Worm (Caenorhabditis elegans): ENCODE measurements around the gene srx-42.

srx-42 gene

ce11 chrV:13907557-13908104 is 13.2 kb upstream of the srx-42 start:
- TF ChIP-seq T22C8.4 (GFP tag; IDR thresholded peaks at IDR 0.05): no peak
- TF ChIP-seq ref-1 (GFP tag; conservative IDR thresholded peaks at IDR 0.05): no peak
- no peak for TF ChIP-seq med-1 (GFP tag; optimal IDR thresholded peaks at IDR 0.05; ENCODE audit: insufficient read depth)
- no peak for TF ChIP-seq klf-2 (GFP tag; conservative IDR thresholded peaks at IDR 0.05)

- TF ChIP-seq ztf-29 (GFP tag; IDR thresholded peaks at IDR 0.05) (no peak), ztf-23 (GFP tag; IDR thresholded peaks at IDR 0.05) (no peak), tab-1 (GFP tag; IDR thresholded peaks at IDR 0.05) (no peak), T22C8.4 (GFP tag; IDR thresholded peaks at IDR 0.05) (no peak), flt-1 (GFP tag; IDR thresholded peaks at IDR 0.05) (no peak), ref-1 (GFP tag; conservative IDR thresholded peaks at IDR 0.05) (no peak)
Observed at ce11 chrV:13908120-13908915, 12.5 kb upstream of the srx-42 start.

- TF ChIP-seq med-1 (GFP tag; optimal IDR thresholded peaks at IDR 0.05; ENCODE audit: insufficient read depth) (no peak), klf-2 (GFP tag; conservative IDR thresholded peaks at IDR 0.05) (no peak), ref-1 (GFP tag; conservative IDR thresholded peaks at IDR 0.05) (no peak), ztf-23 (GFP tag; IDR thresholded peaks at IDR 0.05) (no peak), ztf-29 (GFP tag; IDR thresholded peaks at IDR 0.05) (no peak), tab-1 (GFP tag; IDR thresholded peaks at IDR 0.05) (no peak), T22C8.4 (GFP tag; IDR thresholded peaks at IDR 0.05) (no peak), cog-1 (tag; optimal IDR thresholded peaks at IDR 0.05) (no peak), flt-1 (GFP tag; IDR thresholded peaks at IDR 0.05) (no peak)
Observed at ce11 chrV:13908916-13909176, 12.0 kb upstream of the srx-42 start, which contains the start of gene C06B3.6. Gene C06B3.6 (minus strand): TSS chrV:13908967.

- no peak for TF ChIP-seq cog-1 (tag; optimal IDR thresholded peaks at IDR 0.05)
- TF ChIP-seq ref-1 (GFP tag; conservative IDR thresholded peaks at IDR 0.05): no peak
- TF ChIP-seq med-1 (GFP tag; optimal IDR thresholded peaks at IDR 0.05; ENCODE audit: insufficient read depth): no peak
- TF ChIP-seq T22C8.4 (GFP tag; IDR thresholded peaks at IDR 0.05): no peak
- TF ChIP-seq klf-2 (GFP tag; conservative IDR thresholded peaks at IDR 0.05): no peak
- TF ChIP-seq ztf-23 (GFP tag; IDR thresholded peaks at IDR 0.05): no peak
- no peak for TF ChIP-seq flt-1 (GFP tag; IDR thresholded peaks at IDR 0.05)
- no peak for TF ChIP-seq tab-1 (GFP tag; IDR thresholded peaks at IDR 0.05)
- TF ChIP-seq ztf-29 (GFP tag; IDR thresholded peaks at IDR 0.05): no peak
Observed at ce11 chrV:13909400-13909799, 11.4 kb upstream of the srx-42 start, which contains the start of gene C06B3.7. Gene C06B3.7 (plus strand): TSS chrV:13909686.

ce11 chrV:13915390-13915789 is 5.4 kb upstream of the srx-42 start, which contains the start of gene gcy-32:
Gene gcy-32 (minus strand): TSS chrV:13915490.
- no peak for TF ChIP-seq ref-1 (GFP tag; conservative IDR thresholded peaks at IDR 0.05)
- TF ChIP-seq T22C8.4 (GFP tag; IDR thresholded peaks at IDR 0.05): no peak
- no peak for TF ChIP-seq ztf-23 (GFP tag; IDR thresholded peaks at IDR 0.05)
- TF ChIP-seq ztf-29 (GFP tag; IDR thresholded peaks at IDR 0.05): no peak
- TF ChIP-seq tab-1 (GFP tag; IDR thresholded peaks at IDR 0.05): no peak
- no peak for TF ChIP-seq cog-1 (tag; optimal IDR thresholded peaks at IDR 0.05)
- TF ChIP-seq flt-1 (GFP tag; IDR thresholded peaks at IDR 0.05): no peak
- TF ChIP-seq med-1 (GFP tag; optimal IDR thresholded peaks at IDR 0.05; ENCODE audit: insufficient read depth): no peak
- no peak for TF ChIP-seq klf-2 (GFP tag; conservative IDR thresholded peaks at IDR 0.05)

DNA sequence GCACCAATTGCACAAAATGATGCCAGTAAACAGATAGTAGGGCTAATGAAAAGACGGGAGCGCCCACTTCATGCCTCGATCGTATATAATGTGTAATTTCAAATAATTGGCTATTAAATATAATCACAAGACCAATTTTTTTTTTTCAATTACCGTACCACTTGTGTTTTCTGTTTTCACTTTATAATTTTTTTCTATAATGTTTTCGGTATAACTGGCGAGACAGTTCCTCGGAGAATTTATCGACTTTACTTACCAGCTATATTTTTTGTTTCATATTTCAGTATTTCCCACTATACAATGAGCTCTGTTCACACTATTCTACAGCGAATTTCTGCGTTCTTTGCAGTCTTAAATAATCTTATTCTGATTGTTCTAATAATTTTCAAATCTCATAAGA is 4.6 kb upstream of the srx-42 start, which contains the start of gene str-252:
Gene str-252, plus strand, starts transcription at position 301 of the 400 bp plus-strand sequence.
- TF ChIP-seq med-1 (GFP tag; optimal IDR thresholded peaks at IDR 0.05; ENCODE audit: insufficient read depth) (no peak), flt-1 (GFP tag; IDR thresholded peaks at IDR 0.05) (no peak), tab-1 (GFP tag; IDR thresholded peaks at IDR 0.05) (no peak), cog-1 (tag; optimal IDR thresholded peaks at IDR 0.05) (no peak), ref-1 (GFP tag; conservative IDR thresholded peaks at IDR 0.05) (no peak), ztf-29 (GFP tag; IDR thresholded peaks at IDR 0.05) (no peak), klf-2 (GFP tag; conservative IDR thresholded peaks at IDR 0.05) (no peak), ztf-23 (GFP tag; IDR thresholded peaks at IDR 0.05) (no peak)

DNA sequence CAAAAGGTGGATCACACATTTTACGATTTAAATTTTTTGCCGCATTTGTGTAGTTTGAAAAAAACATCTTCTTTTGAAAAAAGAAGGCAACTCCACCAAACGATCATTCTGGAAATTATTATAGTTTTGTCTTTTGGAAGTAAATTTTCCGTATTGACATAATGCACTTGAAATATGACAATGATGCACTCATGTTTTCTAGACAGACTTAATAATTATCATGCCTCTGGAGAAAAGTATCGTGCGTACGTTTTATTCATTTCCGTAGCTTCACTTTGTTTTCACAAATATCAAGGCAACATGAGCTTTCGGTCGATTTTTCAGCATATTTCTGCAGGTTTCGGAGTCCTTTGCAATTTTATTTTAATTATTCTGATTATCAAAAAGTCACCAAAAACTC is 2.5 kb upstream of the srx-42 start, which contains the start of gene str-250:
Gene str-250, plus strand, starts transcription at position 301 of the 400 bp plus-strand sequence.
- TF ChIP-seq flt-1 (GFP tag; IDR thresholded peaks at IDR 0.05) (no peak), klf-2 (GFP tag; conservative IDR thresholded peaks at IDR 0.05) (no peak)

DNA sequence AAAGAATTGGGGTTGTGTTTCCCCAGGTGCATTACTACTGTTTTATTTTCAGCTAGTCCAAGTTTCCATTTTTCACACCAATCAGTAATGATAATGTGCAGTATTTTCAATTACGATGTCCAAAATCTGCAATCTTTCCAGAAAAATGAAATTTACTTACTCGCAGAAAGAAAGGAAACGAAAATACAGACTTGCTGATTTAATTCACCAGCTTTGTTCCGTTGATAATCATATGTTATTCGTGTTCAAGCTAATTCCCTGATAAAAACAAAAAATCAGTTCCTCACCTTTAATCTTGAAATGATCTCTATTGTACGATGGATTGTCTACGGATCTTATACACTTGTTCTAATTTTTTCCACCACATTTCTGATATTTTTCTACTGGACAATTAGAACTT is 3.0 kb downstream of the srx-42 start, which contains the start of gene srxa-11:
Gene srxa-11, plus strand, starts transcription at position 301 of the 400 bp plus-strand sequence.
- TF ChIP-seq tab-1 (GFP tag; IDR thresholded peaks at IDR 0.05): no peak
- no peak for TF ChIP-seq ztf-23 (GFP tag; IDR thresholded peaks at IDR 0.05)
- no peak for TF ChIP-seq cog-1 (tag; optimal IDR thresholded peaks at IDR 0.05)

- TF ChIP-seq ztf-23 (GFP tag; IDR thresholded peaks at IDR 0.05): no peak
- TF ChIP-seq tab-1 (GFP tag; IDR thresholded peaks at IDR 0.05): no peak
- no peak for TF ChIP-seq flt-1 (GFP tag; IDR thresholded peaks at IDR 0.05)
- no peak for TF ChIP-seq ztf-29 (GFP tag; IDR thresholded peaks at IDR 0.05)
- TF ChIP-seq klf-2 (GFP tag; conservative IDR thresholded peaks at IDR 0.05): no peak
Observed at ce11 chrV:13926398-13926797, 5.6 kb downstream of the srx-42 start, which contains the start of gene srxa-12. Gene srxa-12 (plus strand): TSS chrV:13926698.

DNA sequence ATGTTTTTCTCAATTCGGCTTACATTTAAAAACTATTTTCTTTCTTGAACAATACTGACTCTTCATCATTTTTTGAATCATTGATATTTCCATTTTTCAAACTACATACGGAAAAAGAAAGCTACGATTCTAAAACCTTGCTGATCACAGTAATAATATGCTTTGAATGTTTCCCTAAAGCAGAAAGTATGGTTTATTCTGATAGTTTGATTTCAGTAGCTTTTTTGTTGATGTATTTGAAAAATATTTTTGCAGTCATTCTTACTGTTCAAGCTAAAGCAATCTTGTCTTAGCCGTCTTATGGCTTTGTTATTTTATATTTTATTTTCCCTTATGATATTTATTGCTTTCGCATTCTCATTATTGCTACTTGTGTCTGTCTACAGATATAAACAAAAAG is 8.7 kb downstream of the srx-42 start, which contains the start of gene srxa-13:
Gene srxa-13, plus strand, starts transcription at position 301 of the 400 bp plus-strand sequence.
- TF ChIP-seq med-1 (GFP tag; optimal IDR thresholded peaks at IDR 0.05; ENCODE audit: insufficient read depth) (no peak), klf-2 (GFP tag; conservative IDR thresholded peaks at IDR 0.05) (no peak), T22C8.4 (GFP tag; IDR thresholded peaks at IDR 0.05) (no peak), flt-1 (GFP tag; IDR thresholded peaks at IDR 0.05) (no peak)

Data from whole organism, midembryonic.